Worm (Caenorhabditis elegans): ENCODE results near the gene Y25C1A.2.
A peak's percentile ranks its signal among the peaks of the same experiment; 100 is the strongest.

The Y25C1A.2 gene

DNA sequence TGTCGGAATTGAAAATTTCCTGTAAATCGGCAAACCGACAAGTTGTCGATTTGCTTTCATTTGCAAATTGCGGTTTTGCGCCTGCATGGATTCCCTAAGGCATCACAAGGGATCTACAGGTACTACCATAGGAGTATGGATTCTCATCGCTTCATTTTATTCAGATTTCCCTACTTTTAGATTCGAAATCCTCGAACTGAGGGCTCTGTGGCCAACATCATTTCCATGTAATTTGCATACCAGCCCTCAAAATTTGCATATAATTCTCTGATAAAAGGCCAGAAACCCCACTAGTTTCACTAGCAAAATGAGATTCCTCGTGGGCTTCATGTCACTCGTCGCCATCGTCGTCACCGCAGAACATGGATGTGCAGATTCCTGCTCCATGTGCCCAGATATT is at the start of gene Y25C1A.2:
Gene Y25C1A.2 (plus strand): TSS at position 301 of the 400 bp plus-strand sequence.
- TF ChIP-seq flt-1 (GFP tag; IDR thresholded peaks at IDR 0.05) (no peak), ref-1 (GFP tag; conservative IDR thresholded peaks at IDR 0.05) (no peak), ztf-29 (GFP tag; IDR thresholded peaks at IDR 0.05) (no peak), ztf-23 (GFP tag; IDR thresholded peaks at IDR 0.05) (no peak), T22C8.4 (GFP tag; IDR thresholded peaks at IDR 0.05) (no peak), klf-2 (GFP tag; conservative IDR thresholded peaks at IDR 0.05) (no peak), cog-1 (tag; optimal IDR thresholded peaks at IDR 0.05) (no peak), med-1 (GFP tag; optimal IDR thresholded peaks at IDR 0.05; ENCODE audit: insufficient read depth) (no peak), tab-1 (GFP tag; IDR thresholded peaks at IDR 0.05) (no peak)

DNA sequence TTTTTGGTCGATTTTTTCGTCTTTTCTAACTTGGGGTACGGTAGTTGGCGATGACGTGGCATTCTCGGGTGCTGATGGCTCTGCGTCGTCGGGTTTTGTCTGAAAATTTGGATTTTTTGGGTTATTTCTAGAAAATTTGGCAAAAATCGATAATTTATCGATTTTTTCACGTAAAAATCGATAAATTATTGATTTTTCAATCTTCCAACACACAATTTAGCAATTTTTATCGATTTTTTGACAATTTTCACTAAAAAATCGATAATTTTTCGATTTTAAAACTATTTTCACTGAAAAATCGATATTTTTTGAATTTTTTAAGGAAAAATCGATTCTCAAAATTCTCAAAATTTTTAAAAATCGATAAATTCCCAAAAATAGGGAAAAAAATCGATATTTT is 49.5 kb upstream of the Y25C1A.2 start:
- TF ChIP-seq cog-1 (tag; optimal IDR thresholded peaks at IDR 0.05) (no peak), T22C8.4 (GFP tag; IDR thresholded peaks at IDR 0.05) (peak; percentile 41), flt-1 (GFP tag; IDR thresholded peaks at IDR 0.05) (no peak), ztf-23 (GFP tag; IDR thresholded peaks at IDR 0.05) (no peak)

DNA sequence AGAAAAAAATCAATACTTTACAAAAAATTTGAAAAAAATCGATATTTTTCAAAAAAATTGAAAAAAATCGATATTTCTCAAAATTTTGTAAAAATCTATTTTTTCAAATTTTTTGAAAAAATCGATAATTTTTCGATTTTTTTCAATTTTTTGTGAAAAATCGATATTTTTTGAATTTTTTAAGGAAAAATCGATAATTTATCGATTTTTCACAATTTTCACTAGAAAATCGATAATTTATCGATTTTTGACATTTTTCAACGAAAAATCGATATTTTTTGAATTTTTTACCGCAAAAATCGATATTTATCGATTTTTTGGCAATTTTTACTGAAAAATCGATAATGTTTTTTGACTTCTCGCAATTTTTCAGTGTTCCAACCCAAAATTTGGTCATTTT is 49.0 kb upstream of the Y25C1A.2 start:
- TF ChIP-seq ztf-23 (GFP tag; IDR thresholded peaks at IDR 0.05) (no peak), T22C8.4 (GFP tag; IDR thresholded peaks at IDR 0.05) (peak; percentile 88)

DNA sequence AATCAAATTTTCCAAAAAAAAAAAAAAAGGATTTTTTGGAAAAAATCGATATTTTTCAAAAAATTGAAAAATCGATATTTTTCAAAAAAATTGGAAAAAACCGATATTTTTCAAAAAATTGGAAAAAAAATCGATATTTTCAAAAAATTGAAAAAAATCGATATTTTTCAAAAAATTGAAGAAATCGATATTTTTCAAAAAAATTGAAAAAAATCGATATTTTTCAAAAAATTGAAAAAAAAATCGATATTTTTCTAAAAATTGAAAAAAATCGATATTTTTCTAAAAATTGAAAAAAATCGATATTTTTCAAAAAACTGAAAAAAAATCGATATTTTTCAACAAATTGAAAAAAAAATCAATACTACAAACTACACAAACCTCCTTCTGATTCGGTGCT is 48.4 kb upstream of the Y25C1A.2 start:
- TF ChIP-seq T22C8.4 (GFP tag; IDR thresholded peaks at IDR 0.05) (peak; percentile 93), klf-2 (GFP tag; conservative IDR thresholded peaks at IDR 0.05) (no peak)

DNA sequence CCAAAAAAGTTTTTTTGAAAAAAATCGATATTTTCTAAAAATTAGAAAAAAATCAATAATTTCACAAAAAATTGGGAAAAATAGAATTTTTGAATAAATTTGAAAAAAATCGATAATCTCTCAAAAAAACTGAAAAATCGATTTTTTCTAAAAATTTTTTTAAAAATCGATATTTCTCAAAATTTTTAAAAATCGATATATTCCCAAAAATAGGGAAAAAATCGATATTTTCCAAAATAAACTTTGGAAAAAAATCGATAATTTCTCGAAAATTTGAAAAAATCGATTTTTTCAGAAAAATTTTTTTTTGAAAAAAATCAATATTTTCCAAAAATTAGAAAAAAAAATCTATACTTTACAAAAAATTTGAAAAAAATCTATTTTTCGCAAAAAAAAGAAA is 47.8 kb upstream of the Y25C1A.2 start:
- TF ChIP-seq med-1 (GFP tag; optimal IDR thresholded peaks at IDR 0.05; ENCODE audit: insufficient read depth) (no peak), T22C8.4 (GFP tag; IDR thresholded peaks at IDR 0.05) (peak; percentile 75), ref-1 (GFP tag; conservative IDR thresholded peaks at IDR 0.05) (no peak), flt-1 (GFP tag; IDR thresholded peaks at IDR 0.05) (no peak), tab-1 (GFP tag; IDR thresholded peaks at IDR 0.05) (no peak)

DNA sequence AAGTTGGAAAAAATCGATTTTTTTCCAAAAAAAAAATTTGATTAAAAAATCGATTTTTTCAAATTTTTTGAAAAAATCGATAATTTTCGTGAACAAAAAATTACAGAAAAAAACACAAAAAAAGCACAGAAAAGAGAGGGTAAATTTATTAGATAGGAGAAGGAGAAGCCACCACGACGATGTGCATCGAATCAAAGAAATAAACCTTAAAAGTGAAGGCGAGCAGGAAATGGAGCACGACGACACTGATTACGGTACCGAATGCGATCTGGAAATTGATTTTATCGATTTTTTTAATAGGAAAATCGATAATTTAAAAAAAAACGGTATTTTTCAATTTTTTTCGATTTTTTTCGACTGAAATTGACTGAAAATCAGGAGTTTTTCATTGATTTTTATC is 47.3 kb upstream of the Y25C1A.2 start:
- TF ChIP-seq klf-2 (GFP tag; conservative IDR thresholded peaks at IDR 0.05): no peak
- no peak for TF ChIP-seq ref-1 (GFP tag; conservative IDR thresholded peaks at IDR 0.05)

DNA sequence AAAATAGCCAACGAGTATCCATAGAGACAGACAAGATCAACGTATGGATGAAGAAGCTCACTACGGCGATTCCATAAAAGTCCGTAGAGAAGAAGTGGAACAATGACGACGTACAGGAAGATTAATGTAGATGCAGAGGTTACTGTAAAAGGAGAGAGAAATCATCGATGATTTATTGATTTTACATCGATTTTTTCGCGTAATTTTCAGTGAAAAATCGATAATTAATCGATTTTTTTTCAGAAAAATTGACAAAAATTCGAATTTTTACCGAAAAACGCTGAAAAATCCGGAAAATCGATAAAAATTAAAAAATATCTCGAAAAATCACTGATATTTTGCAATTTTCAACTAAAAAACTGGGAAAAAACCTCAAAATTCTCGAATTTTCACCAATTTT is 46.0 kb upstream of the Y25C1A.2 start:
- 0 out of 2 replicates have a peak, but pooled peaks have one; percentile 50 for TF ChIP-seq T22C8.4 (GFP tag; IDR thresholded peaks at IDR 0.05)
- TF ChIP-seq flt-1 (GFP tag; IDR thresholded peaks at IDR 0.05): no peak
- no peak for TF ChIP-seq ztf-23 (GFP tag; IDR thresholded peaks at IDR 0.05)

DNA sequence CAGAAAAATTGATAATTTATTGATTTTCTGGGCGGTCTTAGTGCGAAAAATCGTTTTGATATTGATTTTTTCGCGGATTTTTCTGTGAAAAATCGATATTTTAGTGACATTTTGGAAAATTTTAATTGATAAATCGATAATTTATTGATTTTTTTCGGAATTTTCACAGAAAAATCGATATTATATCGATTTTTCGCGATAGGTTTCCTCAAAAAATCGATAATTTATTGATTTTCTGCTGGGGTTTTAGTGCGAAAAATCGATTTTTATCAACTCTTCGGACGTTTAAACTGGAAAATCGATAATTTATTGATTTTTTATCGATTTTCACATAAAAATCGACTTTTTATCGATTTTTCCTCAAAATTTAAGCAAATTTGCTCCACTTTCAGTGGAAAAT is 45.0 kb upstream of the Y25C1A.2 start:
- TF ChIP-seq T22C8.4 (GFP tag; IDR thresholded peaks at IDR 0.05) (peak; percentile 67; the same call in 1 of the 2 replicates), ztf-23 (GFP tag; IDR thresholded peaks at IDR 0.05) (no peak), klf-2 (GFP tag; conservative IDR thresholded peaks at IDR 0.05) (no peak)

DNA sequence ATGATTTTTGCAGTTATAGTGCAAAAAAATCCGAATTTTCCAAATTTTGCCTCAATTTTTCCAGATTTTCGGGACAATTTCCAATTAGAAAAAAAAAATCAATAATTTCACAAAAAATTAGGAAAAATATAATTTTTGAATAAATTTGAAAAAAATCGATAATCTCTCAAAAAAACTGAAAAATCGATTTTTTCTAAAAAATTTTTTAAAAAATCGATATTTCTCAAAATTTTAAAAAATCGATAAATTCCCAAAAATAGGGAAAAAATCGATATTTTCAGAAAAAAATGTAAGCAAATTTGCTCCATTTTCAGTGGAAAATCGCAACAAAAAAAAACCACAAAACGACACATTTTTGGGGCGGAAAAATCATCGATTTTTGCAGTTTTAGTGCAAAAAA is 44.5 kb upstream of the Y25C1A.2 start:
- TF ChIP-seq tab-1 (GFP tag; IDR thresholded peaks at IDR 0.05) (no peak), T22C8.4 (GFP tag; IDR thresholded peaks at IDR 0.05) (peak; percentile 89)

DNA sequence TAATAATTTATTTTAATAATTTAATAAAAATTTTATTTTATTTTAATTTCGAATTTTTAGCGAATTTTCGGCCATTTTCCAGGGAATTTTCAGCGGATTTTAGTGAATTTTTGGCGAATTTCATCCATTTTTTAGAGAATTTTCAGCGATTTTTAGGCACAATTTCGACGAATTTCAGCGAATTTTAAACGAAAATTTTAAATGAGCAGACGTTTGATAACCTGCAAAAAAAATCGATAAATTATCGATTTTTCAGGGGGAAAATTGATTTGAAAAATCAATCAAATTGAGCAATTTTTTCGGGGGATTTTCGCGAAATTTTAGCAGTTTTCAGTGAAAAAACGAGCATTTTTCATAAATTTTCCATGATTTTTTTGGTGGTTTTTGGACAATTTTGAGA is 43.8 kb upstream of the Y25C1A.2 start:
- TF ChIP-seq T22C8.4 (GFP tag; IDR thresholded peaks at IDR 0.05) (peak; percentile 21; the same call in 1 of the 2 replicates), ref-1 (GFP tag; conservative IDR thresholded peaks at IDR 0.05) (no peak)

DNA sequence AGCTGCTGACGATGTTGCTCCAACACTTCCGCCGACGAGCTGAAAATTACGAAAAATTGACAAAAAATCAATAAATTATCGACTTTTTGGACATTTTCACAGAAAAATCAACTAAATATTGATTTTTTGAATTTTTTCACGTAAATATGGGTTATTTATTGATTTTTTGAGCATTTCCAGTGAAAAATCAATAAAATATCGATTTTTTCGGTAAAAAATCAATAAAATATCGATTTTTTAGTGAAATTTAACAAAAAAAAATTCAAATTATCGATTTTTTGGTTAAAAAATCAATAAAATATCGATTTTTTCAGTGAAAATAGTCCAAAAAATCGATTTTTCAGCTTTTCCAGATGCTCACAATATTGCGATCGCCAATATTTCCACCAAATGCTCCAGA is 42.2 kb upstream of the Y25C1A.2 start:
- no peak for TF ChIP-seq tab-1 (GFP tag; IDR thresholded peaks at IDR 0.05)
- peak; percentile 89 for TF ChIP-seq T22C8.4 (GFP tag; IDR thresholded peaks at IDR 0.05)

DNA sequence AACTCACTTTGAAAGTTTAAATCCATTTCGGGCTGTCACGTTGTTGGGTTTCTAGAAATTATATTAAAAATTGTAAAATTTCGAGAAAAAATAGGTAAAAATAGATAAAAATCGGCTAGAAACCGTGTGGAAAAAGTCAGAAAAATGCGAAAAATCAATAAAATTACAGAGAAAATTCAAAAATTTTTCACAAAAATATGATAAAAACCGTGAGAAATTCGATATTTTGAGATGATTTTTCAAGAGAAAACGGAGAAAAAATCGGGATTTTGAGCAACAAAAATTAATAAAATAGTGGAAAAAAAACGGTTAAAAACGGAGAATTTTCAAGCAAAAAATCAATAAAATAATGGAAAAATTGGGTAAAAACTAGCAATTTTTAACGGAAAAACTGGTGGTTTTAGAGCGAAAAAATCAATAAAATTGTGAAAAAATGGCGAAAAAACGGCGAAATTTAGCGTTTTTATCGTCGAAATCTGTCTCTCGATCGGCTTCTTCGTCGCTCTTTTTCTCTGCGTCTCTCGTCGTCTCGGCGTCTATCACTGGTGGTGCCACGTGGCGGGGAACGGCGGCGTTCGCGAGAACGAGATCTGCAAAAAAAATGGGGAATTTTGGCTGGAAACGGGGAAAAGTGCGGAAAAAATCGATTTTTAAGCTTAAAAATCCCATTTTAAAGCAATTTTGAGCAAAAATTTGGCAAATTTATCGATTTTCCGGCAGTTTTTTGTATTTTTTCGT is 41.2 kb upstream of the Y25C1A.2 start, which contains the start of gene Y25C1A.7:
Gene Y25C1A.7 (minus strand): TSS at position 51 of the 738 bp plus-strand sequence.
- 0 out of 2 replicates have a peak, but pooled peaks have one; percentile 15 for TF ChIP-seq T22C8.4 (GFP tag; IDR thresholded peaks at IDR 0.05)
- TF ChIP-seq ztf-29 (GFP tag; IDR thresholded peaks at IDR 0.05): peak; percentile 13; the same call in 1 of the 2 replicates
- no peak for TF ChIP-seq flt-1 (GFP tag; IDR thresholded peaks at IDR 0.05)

DNA sequence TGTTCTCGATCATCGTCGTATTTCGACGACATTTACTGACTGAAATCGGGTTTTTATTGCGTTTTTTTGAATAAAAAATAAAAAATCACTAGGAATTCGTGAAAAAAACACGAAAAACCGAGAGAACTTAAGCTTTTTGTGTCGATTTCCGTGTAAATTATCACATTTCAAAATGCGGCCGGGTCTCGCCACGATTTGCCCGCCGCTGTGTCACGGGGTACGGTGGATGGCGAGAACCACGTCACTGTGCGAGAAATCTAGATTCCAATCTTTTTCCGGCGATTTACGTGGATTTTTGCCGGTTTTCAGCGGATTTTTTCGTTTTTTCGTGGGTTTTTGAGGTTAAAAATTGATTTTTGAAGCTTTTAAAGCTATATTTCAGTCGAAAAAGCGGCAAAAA is 35.5 kb upstream of the Y25C1A.2 start, which contains the start of gene Y25C1A.8:
Gene Y25C1A.8 (minus strand): TSS at position 45 of the 400 bp plus-strand sequence.
- TF ChIP-seq klf-2 (GFP tag; conservative IDR thresholded peaks at IDR 0.05) (no peak), ztf-23 (GFP tag; IDR thresholded peaks at IDR 0.05) (peak; percentile 63), ztf-29 (GFP tag; IDR thresholded peaks at IDR 0.05) (no peak), med-1 (GFP tag; optimal IDR thresholded peaks at IDR 0.05; ENCODE audit: insufficient read depth) (no peak), tab-1 (GFP tag; IDR thresholded peaks at IDR 0.05) (no peak), T22C8.4 (GFP tag; IDR thresholded peaks at IDR 0.05) (no peak), cog-1 (tag; optimal IDR thresholded peaks at IDR 0.05) (peak; percentile 57), flt-1 (GFP tag; IDR thresholded peaks at IDR 0.05) (peak; percentile 64; the same call in 1 of the 2 replicates), ref-1 (GFP tag; conservative IDR thresholded peaks at IDR 0.05) (no peak)

Measured in whole organism, midembryonic.